Worm (Caenorhabditis elegans) whole organism, L2 larva: ENCODE measurements around the gene K02G10.5.

Experiments
- ceh-82 ChIP-seq: fragments of 150-350 bp; optimal IDR thresholded peaks from 2 replicates; lab custom pipeline; 2014; ENCODE audit warnings: missing biosample characterization, missing genetic modification characterization
- lin-39 ChIP-seq: fragments of 150-350 bp; optimal IDR thresholded peaks from 2 replicates; lab custom pipeline; 2014; ENCODE audit warnings: missing biosample characterization, missing genetic modification reagents, missing genetic modification characterization
- nhr-77 ChIP-seq: fragments of 150-350 bp; optimal IDR thresholded peaks from 2 replicates; lab custom pipeline; 2014; ENCODE audit warnings: missing biosample characterization, missing genetic modification characterization
- ztf-11 ChIP-seq: sonication (generic microtip); optimal IDR thresholded peaks from 2 replicates; lab custom pipeline; 2017; ENCODE audit warnings: missing biosample characterization, missing genetic modification characterization

DNA sequence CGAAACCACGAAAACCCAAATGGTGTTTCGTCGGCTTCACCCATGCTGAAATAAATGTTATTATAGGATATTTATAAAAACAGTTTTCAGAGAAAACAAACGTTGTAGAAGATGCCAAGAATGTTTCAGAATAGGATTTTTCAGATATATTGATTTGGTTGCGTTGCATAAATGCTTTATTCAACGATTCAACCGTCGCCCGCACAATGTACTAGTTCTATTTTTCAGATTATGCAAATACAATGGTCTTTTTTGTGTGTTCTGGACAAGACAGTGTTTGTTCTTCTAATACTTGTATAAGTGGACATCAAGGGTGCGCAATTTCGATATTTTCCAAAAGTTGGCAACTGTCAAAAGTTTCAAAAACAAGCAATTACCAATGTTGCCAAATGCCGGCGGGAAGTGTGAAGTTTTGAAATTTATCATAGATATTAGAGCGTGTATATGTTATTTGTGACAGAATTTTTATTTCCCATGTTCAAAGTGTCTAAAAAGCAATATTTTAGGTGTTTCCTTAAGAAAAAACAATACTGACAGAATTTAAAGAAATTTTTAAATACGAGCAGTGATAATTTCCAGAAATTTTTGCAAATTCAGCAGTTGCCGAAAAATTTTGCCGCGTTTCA is at the start of gene K02G10.5:
- TF ChIP-seq ceh-82 (tag; lab: Kevin White, UChicago) (no peak), nhr-77 (tag; lab: Kevin White, UChicago) (no peak), lin-39 (no peak), ztf-11 (tag; lab: Kevin White, UChicago) (no peak)
